Worm (Caenorhabditis elegans): ENCODE data around the gene C30G12.4.

Gene C30G12.4

ce11 chrII:7228646-7229200, 33.2 kb upstream of the C30G12.4 start, which contains the start of gene F32A5.4:
F32A5.4 (plus strand) TSS chrII:7229150.
- no peak for TF ChIP-seq alr-1 (tag; optimal IDR thresholded peaks at IDR 0.05; ENCODE audit: borderline replicate concordance)
- TF ChIP-seq nhr-11 (tag; optimal IDR thresholded peaks at IDR 0.05): no peak
- no peak for TF ChIP-seq tbx-2 (tag; optimal IDR thresholded peaks at IDR 0.05)
- TF ChIP-seq blmp-1 (tag; optimal IDR thresholded peaks at IDR 0.05): peak; percentile 40
- TF ChIP-seq fkh-8 (tag; optimal IDR thresholded peaks at IDR 0.05): no peak
- no peak for TF ChIP-seq ceh-63 (GFP tag; optimal IDR thresholded peaks at IDR 0.05)
- TF ChIP-seq mdl-1 (tag; optimal IDR thresholded peaks at IDR 0.05): no peak
- TF ChIP-seq mab-9 (GFP tag; IDR thresholded peaks at IDR 0.05): no peak
- no peak for TF ChIP-seq fkh-10 (GFP tag; optimal IDR thresholded peaks at IDR 0.05)
- no peak for TF ChIP-seq dpl-1 (GFP tag; optimal IDR thresholded peaks at IDR 0.05)
- peak; percentile 19 for TF ChIP-seq swsn-7 (tag; optimal IDR thresholded peaks at IDR 0.05)
- TF ChIP-seq fkh-4 (tag; optimal IDR thresholded peaks at IDR 0.05; ENCODE audit: borderline replicate concordance): no peak
- TF ChIP-seq mep-1 (tag; optimal IDR thresholded peaks at IDR 0.05): peak; percentile 4
- peak; percentile 17 for TF ChIP-seq nhr-20 (tag; optimal IDR thresholded peaks at IDR 0.05)
- no peak for TF ChIP-seq nhr-90 (tag; optimal IDR thresholded peaks at IDR 0.05; ENCODE audit: poor library complexity)
- no peak for TF ChIP-seq lin-15B (tag; optimal IDR thresholded peaks at IDR 0.05)
- no peak for TF ChIP-seq hlh-17 (GFP tag; optimal IDR thresholded peaks at IDR 0.05; ENCODE audit: borderline replicate concordance)
- no peak for TF ChIP-seq efl-1 (optimal IDR thresholded peaks at IDR 0.05)
- TF ChIP-seq efl-1 (GFP tag; optimal IDR thresholded peaks at IDR 0.05 in 1 of 2): peak in 1 of 2 experiments; percentile 75
- no peak for TF ChIP-seq ces-1 (GFP tag; optimal IDR thresholded peaks at IDR 0.05)
- no peak for TF ChIP-seq pag-3 (tag; optimal IDR thresholded peaks at IDR 0.05; ENCODE audit: borderline replicate concordance, insufficient read depth)
- TF ChIP-seq egl-27 (tag; optimal IDR thresholded peaks at IDR 0.05): no peak
- no peak for TF ChIP-seq ceh-88 (GFP tag; IDR thresholded peaks at IDR 0.05)
- TF ChIP-seq snpc-4 (tag; optimal IDR thresholded peaks at IDR 0.05): no peak
- TF ChIP-seq grh-1 (GFP tag; IDR thresholded peaks at IDR 0.05): peak; percentile 38
- no peak for TF ChIP-seq nhr-237 (tag; optimal IDR thresholded peaks at IDR 0.05)
- no peak for TF ChIP-seq tlp-1 (tag; optimal IDR thresholded peaks at IDR 0.05)
- no peak for TF ChIP-seq Y116A8C.19 (tag; optimal IDR thresholded peaks at IDR 0.05; ENCODE audit: borderline replicate concordance)
- TF ChIP-seq nhr-85 (tag): peak; percentile 69
- no peak for TF ChIP-seq elt-3 (tag; optimal IDR thresholded peaks at IDR 0.05)
- peak; percentile 6 for TF ChIP-seq ama-1 (optimal IDR thresholded peaks at IDR 0.05)
- peak; percentile 22 for TF ChIP-seq lin-14 (GFP tag; optimal IDR thresholded peaks at IDR 0.05)
- no peak for TF ChIP-seq elt-2 (tag; optimal IDR thresholded peaks at IDR 0.05)
- TF ChIP-seq nhr-71 (tag; optimal IDR thresholded peaks at IDR 0.05): peak; percentile 4
- no peak for TF ChIP-seq unc-130 (tag; optimal IDR thresholded peaks at IDR 0.05)

DNA sequence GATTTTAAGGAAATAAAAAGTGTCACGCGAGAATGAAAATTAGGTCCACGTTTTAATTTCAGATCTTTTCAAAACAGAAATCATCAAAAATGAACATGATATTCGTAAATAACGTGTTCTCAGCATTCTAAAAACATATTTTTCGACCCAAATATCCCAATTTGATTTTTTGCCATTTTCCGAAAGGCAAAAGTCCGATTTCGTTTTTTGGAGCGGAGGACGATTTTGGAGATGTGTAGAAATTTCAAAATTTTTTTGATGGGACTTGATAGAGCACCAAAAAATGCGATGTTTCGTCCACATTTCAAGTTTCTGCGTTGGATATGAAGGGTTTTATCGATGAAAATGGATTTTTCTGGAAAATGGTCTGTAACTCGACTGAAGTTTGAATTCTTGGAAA, 31.3 kb upstream of the C30G12.4 start:
- TF ChIP-seq grh-1 (GFP tag; IDR thresholded peaks at IDR 0.05) (0 out of 2 replicates have a peak, but pooled peaks have one; percentile 9), nhr-11 (tag; optimal IDR thresholded peaks at IDR 0.05) (no peak), alr-1 (tag; optimal IDR thresholded peaks at IDR 0.05; ENCODE audit: borderline replicate concordance) (no peak), blmp-1 (tag; optimal IDR thresholded peaks at IDR 0.05) (no peak), unc-86 (tag; optimal IDR thresholded peaks at IDR 0.05) (no peak), efl-1 (optimal IDR thresholded peaks at IDR 0.05) (no peak), efl-1 (GFP tag; optimal IDR thresholded peaks at IDR 0.05 in 1 of 2) (peak in 1 of 2 experiments; percentile 1), mep-1 (tag; optimal IDR thresholded peaks at IDR 0.05) (peak; percentile 5), ces-1 (GFP tag; optimal IDR thresholded peaks at IDR 0.05) (no peak), pax-3 (tag; optimal IDR thresholded peaks at IDR 0.05) (no peak)

DNA sequence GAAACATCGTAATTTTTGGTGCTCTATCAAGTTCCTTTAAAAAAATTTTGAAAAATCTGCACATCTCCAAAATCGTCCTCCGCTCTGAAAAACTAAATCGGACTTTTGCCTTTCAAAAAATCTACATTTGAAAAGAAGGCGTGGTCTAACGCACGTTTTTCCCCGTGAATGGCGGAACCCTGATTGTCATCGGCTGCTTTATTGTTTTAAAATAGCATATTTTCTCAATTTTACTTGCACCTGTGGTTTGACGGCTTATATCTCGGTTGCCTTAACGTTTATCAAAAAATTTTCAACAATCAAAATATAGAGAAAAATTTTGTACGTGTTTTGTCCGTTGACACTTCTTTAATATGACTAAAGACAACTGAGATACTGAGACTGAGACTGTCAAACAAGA, 30.0 kb upstream of the C30G12.4 start:
- peak; percentile 90 for TF ChIP-seq snpc-4 (tag; optimal IDR thresholded peaks at IDR 0.05)
- no peak for TF ChIP-seq tbx-2 (tag; optimal IDR thresholded peaks at IDR 0.05)
- no peak for TF ChIP-seq efl-1 (optimal IDR thresholded peaks at IDR 0.05)
- TF ChIP-seq efl-1 (GFP tag; optimal IDR thresholded peaks at IDR 0.05 in 1 of 2): peak in 1 of 2 experiments; percentile 54

Measured in whole organism, L1 larva.